Worm (Caenorhabditis elegans) whole organism, young adult: ENCODE measurements around the gene Y17G9A.4.

Experiments
- bed-1 ChIP-seq: fragments of 200-800 bp; sonication (Bioruptor generic); IDR thresholded peaks from 2 replicates; pipeline ENCODE4 v1.3.6; 2022; ENCODE audit warnings: missing genetic modification reagents, missing genetic modification characterization, missing compliant biosample characterization
- nfyb-1 ChIP-seq: fragments of 200-800 bp; sonication (Bioruptor generic); IDR thresholded peaks from 2 replicates; pipeline ENCODE4 v1.3.6; 2022; ENCODE audit warnings: missing genetic modification reagents, missing genetic modification characterization, missing compliant biosample characterization
- repo-1 ChIP-seq: sonication (generic microtip); optimal IDR thresholded peaks from 2 replicates; lab custom pipeline; 2017; ENCODE audit warnings: mild to moderate bottlenecking, missing genetic modification characterization, missing compliant biosample characterization
- snpc-3.4 ChIP-seq: sonication (generic microtip); optimal IDR thresholded peaks from 2 replicates; lab custom pipeline; 2017; ENCODE audit warnings: missing genetic modification characterization, mild to moderate bottlenecking, missing compliant biosample characterization, antibody characterized with exemption, moderate library complexity, missing genotype, missing genetic modification reagents
- snpc-4 ChIP-seq, 5 experiments: fragments of 150-350 bp in 1 of 5; sonication (generic microtip) in 4 of 5; optimal IDR thresholded peaks; 2 replicates each; lab custom pipeline; 2014 to 2018; ENCODE audit warnings: missing genetic modification characterization in 5 of 5, missing biosample characterization in 3 of 5, antibody characterized with exemption in 2 of 5, mild to moderate bottlenecking in 2 of 5, missing compliant biosample characterization in 2 of 5, missing genotype in 2 of 5, moderate library complexity in 2 of 5, missing genetic modification reagents in 1 of 5
- tlf-1 ChIP-seq: fragments of 200-800 bp; sonication (Bioruptor generic); optimal IDR thresholded peaks from 2 replicates; lab custom pipeline; 2018; ENCODE audit warnings: mild to moderate bottlenecking, missing genetic modification characterization, missing compliant biosample characterization

DNA sequence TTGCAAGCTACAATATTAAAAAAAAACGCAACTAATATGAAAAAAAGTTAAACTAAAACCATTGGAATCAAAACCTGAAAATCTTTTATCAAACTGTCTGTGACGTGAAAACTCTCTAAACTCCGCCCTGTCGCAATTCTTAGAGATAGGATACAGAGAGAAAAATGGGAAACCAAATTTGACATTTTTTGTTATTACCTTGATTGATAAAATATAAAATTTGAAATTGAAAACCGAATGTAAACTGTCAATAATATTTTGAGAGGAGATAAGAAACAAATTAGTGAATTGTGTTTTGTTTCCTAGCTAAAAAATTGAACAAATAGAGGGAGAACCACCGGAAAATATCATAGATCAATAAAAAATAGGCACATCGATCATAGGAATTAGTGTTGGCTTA lies 39.5 kb downstream of the Y17G9A.4 start:
- TF ChIP-seq bed-1 (GFP tag; lab: Robert Waterston, UW) (no peak), nfyb-1 (GFP tag; lab: Robert Waterston, UW) (no peak), snpc-3.4 (tag; lab: Kevin White, UChicago) (no peak), repo-1 (tag; lab: Kevin White, UChicago) (no peak), tlf-1 (no peak), snpc-4 (GFP tag; optimal IDR thresholded peaks at IDR 0.05; lab: Kevin White, UChicago) (no peak), snpc-4 (tag; optimal IDR thresholded peaks at IDR 0.05; lab: Kevin White, UChicago) (no peak)
